Fruit fly (Drosophila melanogaster) whole organism, embryonic: Measurements from ENCODE around the gene CG7362.

Experiments
- BEAF-32 ChIP-seq: fragments of 200-800 bp; sonication (Bioruptor generic); optimal IDR thresholded peaks from 3 replicates; lab custom pipeline; 2017; ENCODE audit warnings: missing biosample characterization, missing genetic modification characterization, mild to moderate bottlenecking, moderate library complexity, missing genetic modification reagents
- Blimp-1 ChIP-seq: fragments of 200-800 bp; sonication (Bioruptor generic); optimal IDR thresholded peaks from 3 replicates; lab custom pipeline; 2018; ENCODE audit warnings: missing biosample characterization, missing genetic modification characterization, mild to moderate bottlenecking, moderate library complexity, missing genetic modification reagents
- CG10979 ChIP-seq: fragments of 200-800 bp; sonication (Bioruptor generic); optimal IDR thresholded peaks from 2 replicates; lab custom pipeline; 2018; ENCODE audit warnings: missing biosample characterization, mild to moderate bottlenecking, missing genetic modification characterization, moderate library complexity
- CG11504 ChIP-seq: fragments of 200-800 bp; sonication (Bioruptor generic); optimal IDR thresholded peaks from 3 replicates; lab custom pipeline; 2019; ENCODE audit warnings: missing biosample characterization, mild to moderate bottlenecking, missing genetic modification characterization, moderate library complexity
- CG11723 ChIP-seq: fragments of 200-800 bp; sonication (Bioruptor generic); optimal IDR thresholded peaks from 2 replicates; lab custom pipeline; 2017; ENCODE audit warnings: missing biosample characterization, mild to moderate bottlenecking, missing genetic modification characterization
- CG12155 ChIP-seq: fragments of 200-800 bp; sonication (Bioruptor generic); optimal IDR thresholded peaks from 3 replicates; lab custom pipeline; 2016; ENCODE audit warnings: missing biosample characterization, missing genetic modification characterization
- CG12659 ChIP-seq: fragments of 200-800 bp; sonication (Bioruptor generic); optimal IDR thresholded peaks from 3 replicates; lab custom pipeline; 2017; ENCODE audit warnings: mild to moderate bottlenecking, missing biosample characterization, missing genetic modification reagents, missing genetic modification characterization
- CG13624 ChIP-seq: fragments of 200-800 bp; sonication (Bioruptor generic); optimal IDR thresholded peaks from 2 replicates; lab custom pipeline; 2016; ENCODE audit warnings: missing biosample characterization, missing genetic modification characterization
- CG14667 ChIP-seq: fragments of 200-800 bp; sonication (Bioruptor generic); IDR thresholded peaks from 2 replicates; pipeline ENCODE4 v1.3.6; 2022; ENCODE audit warnings: missing biosample characterization, missing genetic modification characterization
- CG14710 ChIP-seq: fragments of 200-800 bp; sonication (Bioruptor generic); optimal IDR thresholded peaks from 3 replicates; lab custom pipeline; 2019; ENCODE audit warnings: missing biosample characterization, mild to moderate bottlenecking, missing genetic modification characterization, moderate library complexity
- CG1603 ChIP-seq: fragments of 200-800 bp; sonication (Bioruptor generic); optimal IDR thresholded peaks from 2 replicates; lab custom pipeline; 2019; ENCODE audit warnings: missing biosample characterization, mild to moderate bottlenecking, missing genetic modification characterization, moderate library complexity
- CG16813 ChIP-seq: fragments of 200-800 bp; sonication (Bioruptor generic); IDR thresholded peaks from 3 replicates; pipeline ENCODE4 v1.3.6; 2022; ENCODE audit warnings: missing biosample characterization, missing genetic modification characterization; ENCODE audit not compliant: partially characterized antibody
- CG17361 ChIP-seq: fragments of 200-800 bp; sonication (Bioruptor generic); IDR thresholded peaks from 3 replicates; pipeline ENCODE4 v1.3.6; 2022; ENCODE audit warnings: missing biosample characterization, missing genetic modification characterization
- CG17568 ChIP-seq: fragments of 200-800 bp; sonication (Bioruptor generic); optimal IDR thresholded peaks from 2 replicates; lab custom pipeline; 2018; ENCODE audit warnings: missing biosample characterization, mild to moderate bottlenecking, missing genetic modification characterization, moderate library complexity
- CG18262 ChIP-seq: fragments of 200-800 bp; optimal IDR thresholded peaks from 3 replicates; lab custom pipeline; 2019; ENCODE audit warnings: missing biosample characterization, mild to moderate bottlenecking, missing genetic modification characterization, moderate library complexity
- CG18599 ChIP-seq: fragments of 200-800 bp; sonication (Bioruptor generic); optimal IDR thresholded peaks from 3 replicates; lab custom pipeline; 2017; ENCODE audit warnings: missing biosample characterization, missing genetic modification characterization, mild to moderate bottlenecking, moderate library complexity, missing genetic modification reagents
- CG2199 ChIP-seq: fragments of 200-800 bp; sonication (Bioruptor generic); IDR thresholded peaks from 3 replicates; pipeline ENCODE4 v1.3.6; 2022; ENCODE audit warnings: missing biosample characterization, missing genetic modification characterization
- CG2712 ChIP-seq: fragments of 200-800 bp; optimal IDR thresholded peaks from 3 replicates; lab custom pipeline; 2019; ENCODE audit warnings: missing biosample characterization, mild to moderate bottlenecking, missing genetic modification characterization, moderate library complexity
- CG3163 ChIP-seq: fragments of 200-800 bp; sonication (Bioruptor generic); optimal IDR thresholded peaks from 3 replicates; lab custom pipeline; 2016; ENCODE audit warnings: missing biosample characterization, missing genetic modification characterization
- CG33557 ChIP-seq: fragments of 200-800 bp; sonication (Bioruptor generic); optimal IDR thresholded peaks from 2 replicates; lab custom pipeline; 2019; ENCODE audit warnings: missing biosample characterization, mild to moderate bottlenecking, missing genetic modification characterization, moderate library complexity
- CG4820 ChIP-seq: fragments of 200-800 bp; sonication (Bioruptor generic); optimal IDR thresholded peaks from 3 replicates; lab custom pipeline; 2016; ENCODE audit warnings: missing biosample characterization, missing genetic modification characterization
- CG4854 ChIP-seq: fragments of 200-800 bp; sonication (Bioruptor generic); optimal IDR thresholded peaks from 2 replicates; lab custom pipeline; 2016; ENCODE audit warnings: missing biosample characterization, missing genetic modification characterization, inconsistent platforms
- CG6689 ChIP-seq: fragments of 200-800 bp; sonication (Bioruptor generic); IDR thresholded peaks from 2 replicates; pipeline ENCODE4 v1.3.6; 2022; ENCODE audit warnings: missing biosample characterization, missing genetic modification characterization
- CG7745 ChIP-seq: fragments of 200-800 bp; sonication (Bioruptor generic); optimal IDR thresholded peaks from 2 replicates; lab custom pipeline; 2018; ENCODE audit warnings: missing biosample characterization, mild to moderate bottlenecking, missing genetic modification characterization, moderate library complexity
- CG8924 ChIP-seq: fragments of 200-800 bp; optimal IDR thresholded peaks from 3 replicates; lab custom pipeline; 2019; ENCODE audit warnings: missing biosample characterization, mild to moderate bottlenecking, missing genetic modification characterization, moderate library complexity
- D ChIP-seq, 2 experiments: fragments of 200-800 bp in 1 of 2; fragments of >200 bp in 1 of 2; sonication (Bioruptor generic) in 1 of 2; optimal IDR thresholded peaks; 2 replicates in 1 of 2; 3 replicates in 1 of 2; lab custom pipeline; 2017; ENCODE audit warnings: mild to moderate bottlenecking in 1 of 2, missing biosample characterization in 1 of 2, missing genetic modification characterization in 1 of 2, missing genetic modification reagents in 1 of 2
- E2f2 ChIP-seq: fragments of 200-800 bp; sonication (Bioruptor generic); IDR thresholded peaks from 2 replicates; pipeline ENCODE4 v1.3.6; 2022; ENCODE audit warnings: missing biosample characterization, missing genetic modification characterization
- ERR ChIP-seq: fragments of 200-800 bp; sonication (Bioruptor generic); optimal IDR thresholded peaks from 2 replicates; lab custom pipeline; 2016; ENCODE audit warnings: missing biosample characterization, missing genetic modification characterization
- Fer3 ChIP-seq: fragments of 200-800 bp; sonication (Bioruptor generic); optimal IDR thresholded peaks from 2 replicates; lab custom pipeline; 2018; ENCODE audit warnings: missing biosample characterization, mild to moderate bottlenecking, missing genetic modification characterization, moderate library complexity
- Kr ChIP-seq: fragments of 200-800 bp; sonication (Bioruptor generic); optimal IDR thresholded peaks from 2 replicates; lab custom pipeline; 2017; ENCODE audit warnings: missing biosample characterization, mild to moderate bottlenecking, missing genetic modification characterization
- Myb ChIP-seq: fragments of 200-800 bp; sonication (Bioruptor generic); optimal IDR thresholded peaks from 2 replicates; lab custom pipeline; 2016; ENCODE audit warnings: missing biosample characterization, missing genetic modification characterization
- Pdp1 ChIP-seq, 2 experiments: fragments of 200-800 bp; sonication (Bioruptor generic); optimal IDR thresholded peaks; 3 replicates each; lab custom pipeline; 2016; ENCODE audit warnings: missing biosample characterization in 2 of 2, missing genetic modification characterization in 2 of 2, mild to moderate bottlenecking in 1 of 2, moderate library complexity in 1 of 2
- Usf ChIP-seq: fragments of 200-800 bp; sonication (Bioruptor generic); optimal IDR thresholded peaks from 2 replicates; lab custom pipeline; 2017; ENCODE audit warnings: missing genotype, missing biosample characterization, missing genetic modification characterization
- btn ChIP-seq: fragments of 200-800 bp; sonication (Bioruptor generic); optimal IDR thresholded peaks from 2 replicates; lab custom pipeline; 2016; ENCODE audit warnings: missing biosample characterization, missing genetic modification characterization
- cad ChIP-seq: fragments of >200 bp; optimal IDR thresholded peaks from 2 replicates; lab custom pipeline; 2017; ENCODE audit warnings: missing biosample characterization, missing genetic modification characterization
- dmrt99B ChIP-seq: fragments of 200-800 bp; sonication (Bioruptor generic); optimal IDR thresholded peaks from 2 replicates; lab custom pipeline; 2018; ENCODE audit warnings: missing biosample characterization, mild to moderate bottlenecking, missing genetic modification characterization, moderate library complexity
- en ChIP-seq: fragments of 200-800 bp; sonication (Bioruptor generic); optimal IDR thresholded peaks from 2 replicates; lab custom pipeline; 2016; ENCODE audit warnings: missing biosample characterization, missing genetic modification characterization
- eve ChIP-seq, 2 experiments: fragments of >200 bp; optimal IDR thresholded peaks; 2 replicates each; lab custom pipeline; 2017; ENCODE audit warnings: missing biosample characterization in 2 of 2, missing genetic modification characterization in 2 of 2
- fd102C ChIP-seq: fragments of 200-800 bp; sonication (Bioruptor generic); optimal IDR thresholded peaks from 2 replicates; lab custom pipeline; 2018; ENCODE audit warnings: missing biosample characterization, mild to moderate bottlenecking, missing genetic modification characterization, moderate library complexity
- hkb ChIP-seq, 2 experiments: fragments of 200-800 bp in 1 of 2; fragments of >200 bp in 1 of 2; sonication (Bioruptor generic) in 1 of 2; IDR thresholded peaks in 1 of 2; optimal IDR thresholded peaks in 1 of 2; 2 replicates each; pipeline versions ENCODE4 v1.3.6 to Lab custom; 2017 to 2022; ENCODE audit warnings: missing biosample characterization in 1 of 2, missing genetic modification characterization in 1 of 2
- lov ChIP-seq, 2 experiments: fragments of 200-800 bp in 1 of 2; fragments of >200 bp in 1 of 2; sonication (Bioruptor generic) in 1 of 2; IDR thresholded peaks in 1 of 2; optimal IDR thresholded peaks in 1 of 2; 2 replicates in 1 of 2; 3 replicates in 1 of 2; pipeline versions ENCODE4 v1.3.6 to Lab custom; 2017 to 2022; ENCODE audit warnings: missing biosample characterization in 1 of 2, missing genetic modification characterization in 1 of 2
- phol ChIP-seq: fragments of 200-800 bp; sonication (Bioruptor generic); optimal IDR thresholded peaks from 3 replicates; lab custom pipeline; 2018; ENCODE audit warnings: missing biosample characterization, mild to moderate bottlenecking, missing genetic modification characterization, moderate library complexity
- salm ChIP-seq: fragments of 200-800 bp; sonication (Bioruptor generic); optimal IDR thresholded peaks from 2 replicates; lab custom pipeline; 2018; ENCODE audit warnings: missing biosample characterization, mild to moderate bottlenecking, missing genetic modification characterization
- sima ChIP-seq: fragments of 200-800 bp; sonication (Bioruptor generic); optimal IDR thresholded peaks from 2 replicates; lab custom pipeline; 2016; ENCODE audit warnings: missing biosample characterization, missing genetic modification characterization
- trem ChIP-seq: fragments of 200-800 bp; optimal IDR thresholded peaks from 3 replicates; lab custom pipeline; 2019; ENCODE audit warnings: missing biosample characterization, mild to moderate bottlenecking, missing genetic modification characterization, moderate library complexity
- vnd ChIP-seq: fragments of 200-800 bp; sonication (Bioruptor generic); IDR thresholded peaks from 3 replicates; pipeline ENCODE4 v1.3.6; 2022; ENCODE audit warnings: missing biosample characterization, missing genetic modification characterization; ENCODE audit not compliant: partially characterized antibody
- zfh1 ChIP-seq: fragments of 200-800 bp; sonication (Bioruptor generic); IDR thresholded peaks from 3 replicates; pipeline ENCODE4 v1.3.6; 2022; ENCODE audit warnings: missing biosample characterization, missing genetic modification characterization

CG7362 gene

dm6 chr3R:14748323-14749076 is 5.8 kb downstream of the CG7362 start (continued):
- TF ChIP-seq dmrt99B (tag; lab: Kevin White, UChicago) (peak; percentile 3), CG17568 (GFP tag; lab: Kevin White, UChicago) (peak; percentile 48), salm (peak; percentile 23), eve (GFP tag; optimal IDR thresholded peaks at IDR 0.05; lab: Kevin White, UChicago) (peak in 1 of 2 experiments; percentile 60), Usf (no peak), Kr (GFP tag; lab: Kevin White, UChicago) (peak; percentile 9), CG7745 (tag; lab: Kevin White, UChicago) (peak; percentile 97), CG18262 (tag; lab: Kevin White, UChicago) (peak; percentile 23), CG11504 (tag; lab: Kevin White, UChicago) (peak; percentile 50), trem (tag; lab: Kevin White, UChicago) (peak; percentile 1), Myb (GFP tag; lab: Kevin White, UChicago) (no peak), CG12659 (GFP tag; lab: Kevin White, UChicago) (no peak), CG13624 (GFP tag; lab: Kevin White, UChicago) (no peak), CG14710 (tag; lab: Kevin White, UChicago) (peak; percentile 36), D (optimal IDR thresholded peaks at IDR 0.05; lab: Kevin White, UChicago) (no peak), D (GFP tag; optimal IDR thresholded peaks at IDR 0.05; lab: Kevin White, UChicago) (peak; percentile 47), CG2199 (GFP tag; lab: Robert Waterston, UW) (peak; percentile 62; the same call in 1 of the 3 replicates), CG33557 (GFP tag; lab: Kevin White, UChicago) (peak; percentile 53), CG1603 (tag; lab: Kevin White, UChicago) (peak; percentile 7), fd102C (GFP tag; lab: Kevin White, UChicago) (peak; percentile 49), CG11723 (GFP tag; lab: Kevin White, UChicago) (no peak), CG6689 (0 out of 2 replicates have a peak, but pooled peaks have one; percentile 29), sima (GFP tag; lab: Kevin White, UChicago) (no peak), CG14667 (GFP tag; lab: Robert Waterston, UW) (no peak), hkb (optimal IDR thresholded peaks at IDR 0.05; lab: Kevin White, UChicago) (no peak), hkb (GFP tag; IDR thresholded peaks at IDR 0.05; lab: Robert Waterston, UW) (no peak), zfh1 (GFP tag; lab: Robert Waterston, UW) (peak; percentile 33; the same call in 1 of the 3 replicates), CG18599 (GFP tag; lab: Kevin White, UChicago) (no peak), en (peak; percentile 7), CG2712 (peak; percentile 27), CG4820 (peak; percentile 0), phol (tag; lab: Kevin White, UChicago) (peak; percentile 29), CG17361 (GFP tag; lab: Robert Waterston, UW) (peak; percentile 45; the same call in 1 of the 3 replicates), CG3163 (GFP tag; lab: Kevin White, UChicago) (peak; percentile 92), CG8924 (tag; lab: Kevin White, UChicago) (peak; percentile 31), CG10979 (peak; percentile 64), Pdp1 (GFP tag; optimal IDR thresholded peaks at IDR 0.05; lab: Kevin White, UChicago) (peak in 1 of 2 experiments; percentile 4), Blimp-1 (GFP tag; lab: Kevin White, UChicago) (peak; percentile 38)

dm6 chr3R:14747915-14748314 is 6.3 kb downstream of the CG7362 start:
- TF ChIP-seq E2f2 (no peak), lov (optimal IDR thresholded peaks at IDR 0.05; lab: Kevin White, UChicago) (no peak), lov (GFP tag; IDR thresholded peaks at IDR 0.05; lab: Robert Waterston, UW) (no peak), cad (no peak), vnd (GFP tag; lab: Robert Waterston, UW) (peak; percentile 34; the same call in 1 of the 3 replicates), CG18262 (tag; lab: Kevin White, UChicago) (no peak), CG12155 (no peak), CG16813 (no peak), btn (no peak), ERR (no peak), Fer3 (no peak), BEAF-32 (GFP tag; lab: Kevin White, UChicago) (no peak), CG13624 (GFP tag; lab: Kevin White, UChicago) (no peak), CG4854 (GFP tag; lab: Kevin White, UChicago) (no peak)
